Fruit fly (Drosophila melanogaster) whole organism, embryonic: ENCODE data around the gene Rh2.

Source experiments
- Atf6 ChIP-seq: fragments of 200-800 bp; sonication (Bioruptor generic); IDR thresholded peaks from 2 replicates; pipeline ENCODE4 v1.3.6; 2022; ENCODE audit warnings: missing biosample characterization, missing genetic modification characterization
- Blimp-1 ChIP-seq: fragments of 200-800 bp; sonication (Bioruptor generic); optimal IDR thresholded peaks from 3 replicates; lab custom pipeline; 2018; ENCODE audit warnings: missing biosample characterization, missing genetic modification characterization, mild to moderate bottlenecking, moderate library complexity, missing genetic modification reagents
- CG11085 ChIP-seq: fragments of 200-800 bp; sonication (Bioruptor generic); IDR thresholded peaks from 2 replicates; pipeline ENCODE4 v1.3.6; 2022; ENCODE audit warnings: missing biosample characterization, missing genetic modification characterization
- CG12236 ChIP-seq: fragments of 200-800 bp; sonication (Bioruptor generic); optimal IDR thresholded peaks from 2 replicates; lab custom pipeline; 2016; ENCODE audit warnings: missing biosample characterization, missing genetic modification characterization
- CG14860 ChIP-seq: fragments of 200-800 bp; sonication (Bioruptor generic); IDR thresholded peaks from 3 replicates; pipeline ENCODE4 v1.3.6; 2022; ENCODE audit warnings: missing biosample characterization, missing genetic modification characterization; ENCODE audit not compliant: partially characterized antibody
- CG16813 ChIP-seq: fragments of 200-800 bp; sonication (Bioruptor generic); IDR thresholded peaks from 3 replicates; pipeline ENCODE4 v1.3.6; 2022; ENCODE audit warnings: missing biosample characterization, missing genetic modification characterization; ENCODE audit not compliant: partially characterized antibody
- CG17385 ChIP-seq: fragments of 200-800 bp; sonication (Bioruptor generic); optimal IDR thresholded peaks from 3 replicates; lab custom pipeline; 2018; ENCODE audit warnings: missing biosample characterization, mild to moderate bottlenecking, missing genetic modification characterization
- CG2678 ChIP-seq: fragments of 200-800 bp; sonication (Bioruptor generic); optimal IDR thresholded peaks from 3 replicates; lab custom pipeline; 2019; ENCODE audit warnings: missing biosample characterization, mild to moderate bottlenecking, missing genetic modification characterization, moderate library complexity
- CG32767 ChIP-seq: fragments of 200-800 bp; sonication (Bioruptor generic); IDR thresholded peaks from 2 replicates; pipeline ENCODE4 v1.3.6; 2022; ENCODE audit warnings: missing biosample characterization, missing genetic modification characterization
- CG6175 ChIP-seq: fragments of 200-800 bp; sonication (Bioruptor generic); IDR thresholded peaks from 3 replicates; pipeline ENCODE4 v1.3.6; 2022; ENCODE audit warnings: missing biosample characterization, missing genetic modification characterization
- CG6791 ChIP-seq: fragments of 200-800 bp; sonication (Bioruptor generic); IDR thresholded peaks from 3 replicates; pipeline ENCODE4 v1.3.6; 2022; ENCODE audit warnings: missing biosample characterization, missing genetic modification characterization; ENCODE audit not compliant: partially characterized antibody
- CG6854 ChIP-seq: fragments of 200-800 bp; sonication (Bioruptor generic); optimal IDR thresholded peaks from 3 replicates; lab custom pipeline; 2017; ENCODE audit warnings: missing biosample characterization, mild to moderate bottlenecking, missing genetic modification characterization
- CG8290 ChIP-seq, 3 experiments: fragments of 200-800 bp; sonication (Bioruptor generic); optimal IDR thresholded peaks; 2 replicates each; lab custom pipeline; 2016 to 2019; ENCODE audit warnings: missing biosample characterization in 3 of 3, missing genetic modification characterization in 3 of 3, mild to moderate bottlenecking in 2 of 3, moderate library complexity in 1 of 3
- Deaf1 ChIP-seq: fragments of 200-800 bp; optimal IDR thresholded peaks from 3 replicates; lab custom pipeline; 2019; ENCODE audit warnings: missing biosample characterization, mild to moderate bottlenecking, missing genetic modification characterization, moderate library complexity
- Doc3 ChIP-seq: fragments of 200-800 bp; sonication (Bioruptor generic); IDR thresholded peaks from 3 replicates; pipeline ENCODE4 v1.3.6; 2022; ENCODE audit warnings: missing biosample characterization, missing genetic modification characterization; ENCODE audit not compliant: partially characterized antibody
- Drgx ChIP-seq: fragments of 200-800 bp; sonication (Bioruptor generic); IDR thresholded peaks from 2 replicates; pipeline ENCODE4 v1.3.6; 2022; ENCODE audit warnings: missing biosample characterization, missing genetic modification characterization
- GATAe ChIP-seq: fragments of 200-800 bp; sonication (Bioruptor generic); conservative IDR thresholded peaks from 2 replicates; pipeline ENCODE4 v1.3.6; 2022; ENCODE audit warnings: missing biosample characterization, missing genetic modification characterization
- HHEX ChIP-seq: fragments of 200-800 bp; sonication (Bioruptor generic); optimal IDR thresholded peaks from 3 replicates; lab custom pipeline; 2017; ENCODE audit warnings: missing biosample characterization, mild to moderate bottlenecking, missing genetic modification characterization, missing genetic modification reagents
- HmgZ ChIP-seq: fragments of 200-800 bp; sonication (Bioruptor generic); optimal IDR thresholded peaks from 2 replicates; lab custom pipeline; 2018; ENCODE audit warnings: missing biosample characterization, mild to moderate bottlenecking, missing genetic modification characterization
- Jarid2 ChIP-seq: fragments of 200-800 bp; sonication (Bioruptor generic); optimal IDR thresholded peaks from 3 replicates; lab custom pipeline; 2017; ENCODE audit warnings: mild to moderate bottlenecking, missing biosample characterization, missing genetic modification reagents, missing genetic modification characterization
- Med ChIP-seq: fragments of 200-800 bp; sonication (Bioruptor generic); peaks from one replicate; lab custom pipeline; 2016; ENCODE audit warnings: missing biosample characterization, missing genetic modification characterization, mild to moderate bottlenecking, inconsistent platforms, moderate library complexity
- NC2α ChIP-seq: fragments of 200-800 bp; sonication (Bioruptor generic); optimal IDR thresholded peaks from 2 replicates; lab custom pipeline; 2016; ENCODE audit warnings: missing biosample characterization, missing genetic modification characterization
- Ptx1 ChIP-seq: fragments of 200-800 bp; sonication (Bioruptor generic); IDR thresholded peaks from 2 replicates; pipeline ENCODE4 v1.3.6; 2022; ENCODE audit warnings: missing biosample characterization, missing genetic modification characterization
- Rx ChIP-seq: fragments of 200-800 bp; sonication (Bioruptor generic); IDR thresholded peaks from 2 replicates; pipeline ENCODE4 v1.3.6; 2022; ENCODE audit warnings: missing biosample characterization, missing genetic modification characterization
- Six4 ChIP-seq: fragments of 200-800 bp; sonication (Bioruptor generic); optimal IDR thresholded peaks from 2 replicates; lab custom pipeline; 2016; ENCODE audit warnings: missing biosample characterization, missing genetic modification characterization
- Ssrp ChIP-seq: fragments of 200-800 bp; sonication (Bioruptor generic); optimal IDR thresholded peaks from 2 replicates; lab custom pipeline; 2018; ENCODE audit warnings: missing biosample characterization, mild to moderate bottlenecking, missing genetic modification characterization, moderate library complexity
- abd-A ChIP-seq: fragments of 200-800 bp; sonication (Bioruptor generic); optimal IDR thresholded peaks from 3 replicates; lab custom pipeline; 2019; ENCODE audit warnings: missing biosample characterization, mild to moderate bottlenecking, missing genetic modification characterization, moderate library complexity
- amos ChIP-seq: fragments of 200-800 bp; sonication (Bioruptor generic); IDR thresholded peaks from 2 replicates; pipeline ENCODE4 v1.3.6; 2022; ENCODE audit warnings: missing biosample characterization, missing genetic modification characterization; ENCODE audit not compliant: partially characterized antibody
- bowl ChIP-seq: fragments of 200-800 bp; sonication (Bioruptor generic); IDR thresholded peaks from 2 replicates; pipeline ENCODE4 v1.3.6; 2022; ENCODE audit warnings: missing biosample characterization, missing genetic modification characterization
- chinmo ChIP-seq: fragments of 200-800 bp; sonication (Bioruptor generic); IDR thresholded peaks from 4 replicates; pipeline ENCODE4 v1.3.6; 2022; ENCODE audit warnings: missing biosample characterization, missing genetic modification characterization; ENCODE audit not compliant: partially characterized antibody
- crol ChIP-seq: fragments of 200-800 bp; sonication (Bioruptor generic); IDR thresholded peaks from 2 replicates; pipeline ENCODE4 v1.3.6; 2022; ENCODE audit warnings: missing biosample characterization, missing genetic modification characterization
- dmrt99B ChIP-seq: fragments of 200-800 bp; sonication (Bioruptor generic); optimal IDR thresholded peaks from 2 replicates; lab custom pipeline; 2018; ENCODE audit warnings: missing biosample characterization, mild to moderate bottlenecking, missing genetic modification characterization, moderate library complexity
- en ChIP-seq: fragments of 200-800 bp; sonication (Bioruptor generic); optimal IDR thresholded peaks from 2 replicates; lab custom pipeline; 2016; ENCODE audit warnings: missing biosample characterization, missing genetic modification characterization
- exex ChIP-seq: fragments of 200-800 bp; sonication (Bioruptor generic); optimal IDR thresholded peaks from 4 replicates; lab custom pipeline; 2018; ENCODE audit warnings: missing biosample characterization, mild to moderate bottlenecking, missing genetic modification characterization, moderate library complexity
- gsb-n ChIP-seq: fragments of 200-800 bp; sonication (Bioruptor generic); optimal IDR thresholded peaks from 3 replicates; lab custom pipeline; 2018; ENCODE audit warnings: missing biosample characterization, mild to moderate bottlenecking, missing genetic modification characterization
- ham ChIP-seq: fragments of 200-800 bp; sonication (Bioruptor generic); IDR thresholded peaks from 2 replicates; pipeline ENCODE4 v1.3.6; 2022; ENCODE audit warnings: missing biosample characterization, missing genetic modification characterization
- nmo ChIP-seq: fragments of 200-800 bp; sonication (Bioruptor generic); optimal IDR thresholded peaks from 2 replicates; lab custom pipeline; 2018; ENCODE audit warnings: missing biosample characterization, mild to moderate bottlenecking, missing genetic modification characterization, moderate library complexity
- odd ChIP-seq: fragments of 200-800 bp; sonication (Bioruptor generic); optimal IDR thresholded peaks from 2 replicates; lab custom pipeline; 2017; ENCODE audit warnings: missing biosample characterization, mild to moderate bottlenecking, missing genetic modification characterization
- ssp ChIP-seq: fragments of 200-800 bp; sonication (Bioruptor generic); IDR thresholded peaks from 2 replicates; pipeline ENCODE4 v1.3.6; 2022; ENCODE audit warnings: missing biosample characterization, missing genetic modification characterization
- sug ChIP-seq: fragments of 200-800 bp; optimal IDR thresholded peaks from 2 replicates; lab custom pipeline; 2019; ENCODE audit warnings: missing biosample characterization, mild to moderate bottlenecking, missing genetic modification characterization, moderate library complexity
- tap ChIP-seq: fragments of 200-800 bp; optimal IDR thresholded peaks from 3 replicates; lab custom pipeline; 2019; ENCODE audit warnings: missing biosample characterization, mild to moderate bottlenecking, missing genetic modification characterization, moderate library complexity
- tx ChIP-seq: fragments of 200-800 bp; sonication (Bioruptor generic); optimal IDR thresholded peaks from 2 replicates; lab custom pipeline; 2016; ENCODE audit warnings: missing biosample characterization, missing genetic modification characterization
- vfl ChIP-seq: fragments of 200-800 bp; sonication (Bioruptor generic); optimal IDR thresholded peaks from 2 replicates; lab custom pipeline; 2016; ENCODE audit warnings: missing biosample characterization, missing genetic modification characterization
- zen2 ChIP-seq: fragments of 200-800 bp; sonication (Bioruptor generic); IDR thresholded peaks from 3 replicates; pipeline ENCODE4 v1.3.6; 2022; ENCODE audit warnings: missing biosample characterization, missing genetic modification characterization; ENCODE audit not compliant: partially characterized antibody
- zf30C ChIP-seq: fragments of 200-800 bp; sonication (Bioruptor generic); optimal IDR thresholded peaks from 3 replicates; lab custom pipeline; 2018; ENCODE audit warnings: missing biosample characterization, mild to moderate bottlenecking, missing genetic modification characterization
- zfh2 ChIP-seq: fragments of 200-800 bp; sonication (Bioruptor generic); optimal IDR thresholded peaks from 2 replicates; lab custom pipeline; 2016; ENCODE audit warnings: missing biosample characterization, missing genetic modification characterization

Gene Rh2

dm6 chr3R:18917976-18918871 is 19.0 kb downstream of the Rh2 start (continued):
- TF ChIP-seq CG6791 (GFP tag; lab: Robert Waterston, UW) (no peak), en (GFP tag; lab: Kevin White, UChicago) (no peak), ssp (GFP tag; lab: Robert Waterston, UW) (no peak), bowl (no peak), abd-A (tag; lab: Kevin White, UChicago) (peak; percentile 46), vfl (no peak), zen2 (GFP tag; lab: Robert Waterston, UW) (peak; percentile 41; the same call in 1 of the 3 replicates), gsb-n (no peak), Doc3 (GFP tag; lab: Robert Waterston, UW) (no peak), CG16813 (GFP tag; lab: Robert Waterston, UW) (no peak)

dm6 chr3R:18918872-18919339 is 19.7 kb downstream of the Rh2 start:
- TF ChIP-seq CG11085 (no peak), GATAe (GFP tag; lab: Robert Waterston, UW) (peak; percentile 98), CG32767 (GFP tag; lab: Robert Waterston, UW) (peak; percentile 10; the same call in 1 of the 2 replicates), CG17385 (peak; percentile 30), nmo (GFP tag; lab: Kevin White, UChicago) (no peak), Med (GFP tag; lab: Kevin White, UChicago) (peak; percentile 82), zf30C (GFP tag; lab: Kevin White, UChicago) (no peak), Ssrp (no peak), sug (tag; lab: Kevin White, UChicago) (peak; percentile 95), Six4 (no peak), Drgx (GFP tag; lab: Robert Waterston, UW) (peak; percentile 29; the same call in 1 of the 2 replicates), Rx (GFP tag; lab: Robert Waterston, UW) (no peak), exex (tag; lab: Kevin White, UChicago) (peak; percentile 99), CG6854 (GFP tag; lab: Kevin White, UChicago) (peak; percentile 22), zfh2 (peak; percentile 22), CG14860 (no peak), ham (no peak), CG6175 (peak; percentile 69; the same call in 2 of the 3 replicates), NC2α (GFP tag; lab: Kevin White, UChicago) (no peak), crol (GFP tag; lab: Robert Waterston, UW) (peak; percentile 98), Deaf1 (tag; lab: Kevin White, UChicago) (peak; percentile 46), Ptx1 (GFP tag; lab: Robert Waterston, UW) (0 out of 2 replicates have a peak, but pooled peaks have one; percentile 27), CG2678 (tag; lab: Kevin White, UChicago) (peak; percentile 26), tap (tag; lab: Kevin White, UChicago) (no peak), CG8290 (GFP tag; optimal IDR thresholded peaks at IDR 0.05; lab: Kevin White, UChicago) (no peak), CG8290 (tag; optimal IDR thresholded peaks at IDR 0.05; lab: Kevin White, UChicago) (peak in 1 of 2 experiments; percentile 51), Atf6 (GFP tag; lab: Robert Waterston, UW) (peak; percentile 22; the same call in 1 of the 2 replicates), Blimp-1 (no peak), chinmo (GFP tag; lab: Robert Waterston, UW) (peak; percentile 86; the same call in 2 of the 4 replicates), dmrt99B (no peak), Jarid2 (GFP tag; lab: Kevin White, UChicago) (no peak), HHEX (GFP tag; lab: Kevin White, UChicago) (peak; percentile 26), odd (GFP tag; lab: Kevin White, UChicago) (peak; percentile 7), HmgZ (tag; lab: Kevin White, UChicago) (peak; percentile 77), tx (peak; percentile 12), CG12236 (GFP tag; lab: Kevin White, UChicago) (no peak), amos (GFP tag; lab: Robert Waterston, UW) (peak; percentile 37; the same call in 1 of the 2 replicates)
